Worm (Caenorhabditis elegans) whole organism, midembryonic: ENCODE measurements around the gene col-102.

ENCODE experiments used
- T22C8.4 ChIP-seq: fragments of 200-800 bp; sonication (Bioruptor generic); IDR thresholded peaks from 2 replicates; pipeline ENCODE4 v1.3.6; 2022; ENCODE audit warnings: missing genetic modification characterization, missing compliant biosample characterization
- cog-1 ChIP-seq: sonication (generic microtip); optimal IDR thresholded peaks from 2 replicates; lab custom pipeline; 2016; ENCODE audit warnings: missing genetic modification characterization, missing compliant biosample characterization
- flt-1 ChIP-seq: fragments of 200-800 bp; sonication (Bioruptor generic); IDR thresholded peaks from 2 replicates; pipeline ENCODE4 v1.3.6; 2022; ENCODE audit warnings: missing genetic modification characterization, missing compliant biosample characterization
- klf-2 ChIP-seq: fragments of 200-800 bp; sonication (Bioruptor generic); conservative IDR thresholded peaks from 2 replicates; pipeline ENCODE4 v1.3.6; 2022; ENCODE audit warnings: missing genetic modification reagents, missing genetic modification characterization, missing compliant biosample characterization
- med-1 ChIP-seq: sonication (generic microtip); optimal IDR thresholded peaks from 2 replicates; lab custom pipeline; 2017; ENCODE audit warnings: missing genetic modification characterization, mild to moderate bottlenecking, missing compliant biosample characterization, antibody characterized with exemption, missing genetic modification reagents; ENCODE audit not compliant: insufficient read depth
- ref-1 ChIP-seq: fragments of 200-800 bp; sonication (Bioruptor generic); conservative IDR thresholded peaks from 2 replicates; pipeline ENCODE4 v1.3.6; 2022; ENCODE audit warnings: missing genetic modification reagents, missing genetic modification characterization, missing compliant biosample characterization
- tab-1 ChIP-seq: fragments of 200-800 bp; sonication (Bioruptor generic); IDR thresholded peaks from 2 replicates; pipeline ENCODE4 v1.3.6; 2022; ENCODE audit warnings: missing genetic modification characterization, missing compliant biosample characterization
- ztf-23 ChIP-seq: fragments of 200-800 bp; sonication (Bioruptor generic); IDR thresholded peaks from 2 replicates; pipeline ENCODE4 v1.3.6; 2022; ENCODE audit warnings: missing genetic modification reagents, missing genetic modification characterization, missing compliant biosample characterization
- ztf-29 ChIP-seq: fragments of 200-800 bp; sonication (Bioruptor generic); IDR thresholded peaks from 2 replicates; pipeline ENCODE4 v1.3.6; 2022; ENCODE audit warnings: missing genetic modification reagents, missing genetic modification characterization, missing compliant biosample characterization

The col-102 gene

ce11 chrIV:653138-653848, 49.0 kb downstream of the col-102 start, which contains the start of gene K11H12.1:
Gene K11H12.1 (minus strand): TSS chrIV:653421.
- TF ChIP-seq cog-1, result no peak
- TF ChIP-seq klf-2 (GFP tag; lab: Robert Waterston, UW), result no peak
- TF ChIP-seq tab-1 (GFP tag; lab: Robert Waterston, UW), result no peak
- no peak for TF ChIP-seq ref-1 (GFP tag; lab: Robert Waterston, UW)
- TF ChIP-seq ztf-23 (GFP tag; lab: Robert Waterston, UW), result no peak
- TF ChIP-seq med-1 (GFP tag; lab: Kevin White, UChicago), result no peak
- TF ChIP-seq ztf-29, result no peak
- no peak for TF ChIP-seq T22C8.4
- TF ChIP-seq flt-1 (GFP tag; lab: Robert Waterston, UW), result no peak

DNA sequence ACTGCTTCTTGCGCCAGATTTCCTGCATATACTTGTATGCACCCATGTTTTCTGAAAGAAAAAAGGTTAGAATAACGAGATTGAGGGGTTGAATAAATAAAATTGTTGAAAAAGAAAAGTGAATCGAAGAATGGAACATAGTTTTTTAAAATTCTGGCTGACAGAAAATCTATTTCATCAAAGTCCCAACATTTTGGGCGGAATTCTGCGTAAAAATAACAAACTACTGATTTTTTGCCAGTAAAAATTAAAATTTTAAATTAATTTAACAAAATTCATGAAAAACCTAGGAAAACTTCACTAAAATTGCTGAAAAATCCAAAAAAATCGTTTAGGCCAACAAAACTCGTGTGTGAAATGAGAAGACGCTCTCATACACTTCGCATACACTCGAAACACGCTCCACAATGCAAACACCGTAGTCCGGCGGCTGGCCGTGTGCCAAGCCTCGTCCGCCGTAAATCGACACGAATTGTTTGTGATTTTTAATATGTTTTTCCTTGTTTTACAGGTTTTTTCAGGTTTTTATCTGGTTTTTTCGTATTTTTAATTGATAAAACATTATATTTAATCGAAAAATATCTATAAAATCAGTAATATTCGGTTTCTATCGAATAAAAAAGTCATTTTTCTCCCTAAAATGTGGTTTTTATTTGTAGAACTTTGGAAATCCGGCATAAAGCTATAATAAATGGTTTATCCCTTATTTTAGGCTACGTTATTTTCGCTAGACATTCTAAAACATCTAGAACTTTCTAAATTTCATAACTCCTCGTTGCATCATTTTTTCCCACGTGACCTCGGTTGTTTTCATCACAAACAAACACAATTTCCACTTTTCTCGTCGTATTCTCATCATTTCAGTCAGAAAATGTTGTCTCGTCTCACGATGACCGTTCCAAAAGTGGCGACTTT, 50.5 kb downstream of the col-102 start, which contains the start of the genes rpl-15 and K11H12.8:
TSS of gene rpl-15 (minus strand) at position 51 of the 915 bp plus-strand sequence.
TSS of gene K11H12.8 (plus strand) at position 865 of the 915 bp plus-strand sequence.
- peak; percentile 98 for TF ChIP-seq ztf-23 (GFP tag; lab: Robert Waterston, UW)
- TF ChIP-seq med-1 (GFP tag; lab: Kevin White, UChicago), result peak; percentile 47
- TF ChIP-seq tab-1 (GFP tag; lab: Robert Waterston, UW), result peak; percentile 87
- peak; percentile 66 for TF ChIP-seq ref-1 (GFP tag; lab: Robert Waterston, UW)
- peak; percentile 81 for TF ChIP-seq T22C8.4
- peak; percentile 96 for TF ChIP-seq flt-1 (GFP tag; lab: Robert Waterston, UW)
- TF ChIP-seq klf-2 (GFP tag; lab: Robert Waterston, UW), result peak; percentile 87
- TF ChIP-seq cog-1, result peak; percentile 99
- TF ChIP-seq ztf-29, result peak; percentile 94
